Worm (Caenorhabditis elegans): ENCODE data around the gene txt-18.
A peak's percentile ranks its signal among the peaks of the same experiment; 100 is the strongest.

The txt-18 gene

ce11 chrII:6324086-6324485, 19.8 kb upstream of the txt-18 start, which contains the start of gene sma-6:
Gene sma-6, plus strand, starts transcription at chrII:6324484.
- TF ChIP-seq ztf-23 (GFP tag; IDR thresholded peaks at IDR 0.05) (no peak), ztf-29 (GFP tag; IDR thresholded peaks at IDR 0.05) (no peak), klf-2 (GFP tag; conservative IDR thresholded peaks at IDR 0.05) (no peak), med-1 (GFP tag; optimal IDR thresholded peaks at IDR 0.05; ENCODE audit: insufficient read depth) (no peak), cog-1 (tag; optimal IDR thresholded peaks at IDR 0.05) (no peak), ref-1 (GFP tag; conservative IDR thresholded peaks at IDR 0.05) (no peak), tab-1 (GFP tag; IDR thresholded peaks at IDR 0.05) (no peak), T22C8.4 (GFP tag; IDR thresholded peaks at IDR 0.05) (no peak), flt-1 (GFP tag; IDR thresholded peaks at IDR 0.05) (no peak)

- no peak for TF ChIP-seq ref-1 (GFP tag; conservative IDR thresholded peaks at IDR 0.05)
- no peak for TF ChIP-seq flt-1 (GFP tag; IDR thresholded peaks at IDR 0.05)
- TF ChIP-seq tab-1 (GFP tag; IDR thresholded peaks at IDR 0.05): no peak
- TF ChIP-seq T22C8.4 (GFP tag; IDR thresholded peaks at IDR 0.05): no peak
- no peak for TF ChIP-seq med-1 (GFP tag; optimal IDR thresholded peaks at IDR 0.05; ENCODE audit: insufficient read depth)
- no peak for TF ChIP-seq ztf-29 (GFP tag; IDR thresholded peaks at IDR 0.05)
- TF ChIP-seq klf-2 (GFP tag; conservative IDR thresholded peaks at IDR 0.05): no peak
These were observed 16.6 kb upstream of the txt-18 start for ce11 chrII:6327317-6327716.

ce11 chrII:6328672-6329071, 15.2 kb upstream of the txt-18 start:
- TF ChIP-seq flt-1 (GFP tag; IDR thresholded peaks at IDR 0.05): no peak
- TF ChIP-seq ztf-23 (GFP tag; IDR thresholded peaks at IDR 0.05): no peak
- TF ChIP-seq ref-1 (GFP tag; conservative IDR thresholded peaks at IDR 0.05): no peak
- no peak for TF ChIP-seq T22C8.4 (GFP tag; IDR thresholded peaks at IDR 0.05)
- no peak for TF ChIP-seq ztf-29 (GFP tag; IDR thresholded peaks at IDR 0.05)
- TF ChIP-seq cog-1 (tag; optimal IDR thresholded peaks at IDR 0.05): no peak
- no peak for TF ChIP-seq klf-2 (GFP tag; conservative IDR thresholded peaks at IDR 0.05)

- TF ChIP-seq klf-2 (GFP tag; conservative IDR thresholded peaks at IDR 0.05) (no peak), flt-1 (GFP tag; IDR thresholded peaks at IDR 0.05) (peak; percentile 52; the same call in 1 of the 2 replicates), ztf-29 (GFP tag; IDR thresholded peaks at IDR 0.05) (no peak), cog-1 (tag; optimal IDR thresholded peaks at IDR 0.05) (peak; percentile 77), T22C8.4 (GFP tag; IDR thresholded peaks at IDR 0.05) (no peak), ref-1 (GFP tag; conservative IDR thresholded peaks at IDR 0.05) (no peak), ztf-23 (GFP tag; IDR thresholded peaks at IDR 0.05) (peak; percentile 67; the same call in 1 of the 2 replicates), tab-1 (GFP tag; IDR thresholded peaks at IDR 0.05) (no peak), med-1 (GFP tag; optimal IDR thresholded peaks at IDR 0.05; ENCODE audit: insufficient read depth) (no peak)
These were observed 12.5 kb upstream of the txt-18 start, which contains the start of gene set-4 for ce11 chrII:6331222-6331830. Gene set-4, minus strand, starts transcription at chrII:6331341.

DNA sequence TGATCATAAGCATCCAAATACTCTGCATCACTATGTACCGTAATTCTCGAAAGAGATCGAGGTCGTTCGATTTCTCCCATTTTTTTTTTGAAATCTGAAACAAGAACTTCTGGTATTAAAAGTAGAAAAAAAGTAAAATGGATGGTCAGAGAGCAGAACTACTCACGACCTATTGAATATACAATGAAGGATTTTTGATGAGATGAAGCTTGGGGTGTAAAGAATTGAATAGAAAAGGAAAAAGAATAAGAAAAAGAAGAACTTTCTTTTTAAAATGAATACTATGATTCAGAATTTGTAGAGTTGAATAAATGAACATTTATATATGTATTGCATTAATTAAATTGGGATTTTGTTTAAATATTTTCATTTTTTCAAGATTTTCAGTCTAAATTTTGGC, 10.0 kb upstream of the txt-18 start, which contains the start of gene ttc-39B:
TSS of gene ttc-39B (minus strand) at position 101 of the 400 bp plus-strand sequence.
- TF ChIP-seq tab-1 (GFP tag; IDR thresholded peaks at IDR 0.05) (no peak), T22C8.4 (GFP tag; IDR thresholded peaks at IDR 0.05) (no peak), cog-1 (tag; optimal IDR thresholded peaks at IDR 0.05) (no peak), ztf-29 (GFP tag; IDR thresholded peaks at IDR 0.05) (no peak), ztf-23 (GFP tag; IDR thresholded peaks at IDR 0.05) (no peak), med-1 (GFP tag; optimal IDR thresholded peaks at IDR 0.05; ENCODE audit: insufficient read depth) (no peak), klf-2 (GFP tag; conservative IDR thresholded peaks at IDR 0.05) (no peak), ref-1 (GFP tag; conservative IDR thresholded peaks at IDR 0.05) (no peak), flt-1 (GFP tag; IDR thresholded peaks at IDR 0.05) (no peak)

- TF ChIP-seq med-1 (GFP tag; optimal IDR thresholded peaks at IDR 0.05; ENCODE audit: insufficient read depth) (no peak), tab-1 (GFP tag; IDR thresholded peaks at IDR 0.05) (no peak), ztf-23 (GFP tag; IDR thresholded peaks at IDR 0.05) (no peak), flt-1 (GFP tag; IDR thresholded peaks at IDR 0.05) (no peak), ref-1 (GFP tag; conservative IDR thresholded peaks at IDR 0.05) (no peak), cog-1 (tag; optimal IDR thresholded peaks at IDR 0.05) (no peak), T22C8.4 (GFP tag; IDR thresholded peaks at IDR 0.05) (no peak), klf-2 (GFP tag; conservative IDR thresholded peaks at IDR 0.05) (no peak), ztf-29 (GFP tag; IDR thresholded peaks at IDR 0.05) (no peak)
These were observed 9.1 kb upstream of the txt-18 start for ce11 chrII:6334745-6335260.

DNA sequence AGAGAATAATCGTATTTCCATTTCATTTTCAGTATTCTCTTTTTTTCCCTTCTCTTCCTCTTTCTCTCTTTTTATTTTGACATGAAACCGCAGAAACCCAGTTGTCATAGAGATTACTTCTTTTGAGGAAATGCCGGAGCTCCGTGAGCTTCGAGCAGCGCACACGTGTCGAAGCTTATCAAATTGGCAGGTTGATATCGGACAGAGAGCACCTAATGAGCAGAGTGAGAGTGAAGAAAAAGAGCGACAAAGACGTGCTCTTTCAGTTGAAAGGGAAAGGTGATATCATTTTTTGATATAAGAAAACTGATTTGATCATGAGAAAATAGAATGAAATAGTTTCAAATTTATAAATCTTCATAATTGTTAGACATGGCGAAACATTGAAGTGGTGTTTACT, 8.5 kb upstream of the txt-18 start, which contains the start of gene C32D5.14:
TSS of gene C32D5.14 (plus strand) at position 131 of the 400 bp plus-strand sequence.
- TF ChIP-seq T22C8.4 (GFP tag; IDR thresholded peaks at IDR 0.05) (no peak), ztf-23 (GFP tag; IDR thresholded peaks at IDR 0.05) (no peak), ztf-29 (GFP tag; IDR thresholded peaks at IDR 0.05) (no peak), tab-1 (GFP tag; IDR thresholded peaks at IDR 0.05) (no peak), cog-1 (tag; optimal IDR thresholded peaks at IDR 0.05) (no peak), klf-2 (GFP tag; conservative IDR thresholded peaks at IDR 0.05) (no peak), med-1 (GFP tag; optimal IDR thresholded peaks at IDR 0.05; ENCODE audit: insufficient read depth) (no peak), ref-1 (GFP tag; conservative IDR thresholded peaks at IDR 0.05) (no peak), flt-1 (GFP tag; IDR thresholded peaks at IDR 0.05) (no peak)

DNA sequence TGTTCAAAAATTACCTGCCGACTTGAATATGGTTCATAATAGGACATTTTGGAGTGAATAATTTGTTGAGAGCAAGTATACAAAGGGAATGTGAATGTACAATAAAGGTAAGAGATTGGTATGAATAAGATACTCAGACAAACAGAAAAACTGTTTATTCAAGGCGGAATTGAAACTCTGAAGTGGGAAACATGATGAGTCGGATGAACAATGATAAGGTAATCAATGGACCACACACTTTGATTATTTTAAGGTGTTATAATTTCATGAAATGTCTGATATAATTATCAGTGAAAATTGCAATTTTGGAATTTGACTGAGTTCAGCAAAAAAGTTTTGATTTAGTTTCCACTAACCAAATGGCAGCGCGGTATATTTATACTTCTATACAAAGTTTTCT, 4.4 kb upstream of the txt-18 start:
- no peak for TF ChIP-seq flt-1 (GFP tag; IDR thresholded peaks at IDR 0.05)
- TF ChIP-seq klf-2 (GFP tag; conservative IDR thresholded peaks at IDR 0.05): no peak
- TF ChIP-seq cog-1 (tag; optimal IDR thresholded peaks at IDR 0.05): no peak
- no peak for TF ChIP-seq ref-1 (GFP tag; conservative IDR thresholded peaks at IDR 0.05)
- no peak for TF ChIP-seq T22C8.4 (GFP tag; IDR thresholded peaks at IDR 0.05)
- TF ChIP-seq ztf-29 (GFP tag; IDR thresholded peaks at IDR 0.05): no peak
- no peak for TF ChIP-seq tab-1 (GFP tag; IDR thresholded peaks at IDR 0.05)
- TF ChIP-seq ztf-23 (GFP tag; IDR thresholded peaks at IDR 0.05): no peak
- TF ChIP-seq med-1 (GFP tag; optimal IDR thresholded peaks at IDR 0.05; ENCODE audit: insufficient read depth): no peak

- TF ChIP-seq T22C8.4 (GFP tag; IDR thresholded peaks at IDR 0.05): no peak
- TF ChIP-seq med-1 (GFP tag; optimal IDR thresholded peaks at IDR 0.05; ENCODE audit: insufficient read depth): no peak
- TF ChIP-seq ztf-23 (GFP tag; IDR thresholded peaks at IDR 0.05): no peak
- no peak for TF ChIP-seq ref-1 (GFP tag; conservative IDR thresholded peaks at IDR 0.05)
- TF ChIP-seq cog-1 (tag; optimal IDR thresholded peaks at IDR 0.05): no peak
- no peak for TF ChIP-seq tab-1 (GFP tag; IDR thresholded peaks at IDR 0.05)
- no peak for TF ChIP-seq flt-1 (GFP tag; IDR thresholded peaks at IDR 0.05)
- TF ChIP-seq ztf-29 (GFP tag; IDR thresholded peaks at IDR 0.05): no peak
- no peak for TF ChIP-seq klf-2 (GFP tag; conservative IDR thresholded peaks at IDR 0.05)
These were observed 3.9 kb upstream of the txt-18 start, which contains the start of gene C32D5.7 for ce11 chrII:6339948-6340347. Gene C32D5.7, minus strand, starts transcription at chrII:6340048.

All from whole organism, midembryonic.